Fruit fly (Drosophila melanogaster): ENCODE measurements around the gene CG33229.
A peak's percentile ranks its signal among the peaks of the same experiment; 100 is the strongest.

CG33229 gene

dm6 chr3L:257618-258475 lies 34.2 kb downstream of the CG33229 start, which contains the start of the genes DIP2 and wac:
TSS of gene DIP2 (minus strand) at chr3L:257954.
TSS of gene wac (plus strand) at chr3L:258176.
- TF ChIP-seq CG8478 (optimal IDR thresholded peaks at IDR 0.05) (no peak), CTCF (optimal IDR thresholded peaks at IDR 0.05) (peak in 1 of 2 experiments; percentile 57)

- no peak for TF ChIP-seq CG8478 (optimal IDR thresholded peaks at IDR 0.05)
Observed at dm6 chr3L:262724-263177, 39.1 kb downstream of the CG33229 start.

- TF ChIP-seq CG8478 (optimal IDR thresholded peaks at IDR 0.05) (no peak), CTCF (optimal IDR thresholded peaks at IDR 0.05) (no peak)
Observed at dm6 chr3L:263500-264377, 40.1 kb downstream of the CG33229 start.

dm6 chr3L:264378-265151 lies 40.9 kb downstream of the CG33229 start, which contains the start of the genes Tudor-SN and mRpL17:
TSS of gene Tudor-SN (minus strand) at chr3L:264380.
TSS of gene mRpL17 (plus strand) at chr3L:264779.
- no peak for TF ChIP-seq CG8478 (optimal IDR thresholded peaks at IDR 0.05)
- peak in 1 of 2 experiments; percentile 5 for TF ChIP-seq CTCF (optimal IDR thresholded peaks at IDR 0.05)

- TF ChIP-seq CG8478 (optimal IDR thresholded peaks at IDR 0.05): no peak
- no peak for TF ChIP-seq CTCF (optimal IDR thresholded peaks at IDR 0.05)
Observed at dm6 chr3L:265808-266207, 42.2 kb downstream of the CG33229 start, which contains the start of gene CG34263. TSS of gene CG34263 (minus strand) at chr3L:265908.

dm6 chr3L:267083-267482 lies 43.4 kb downstream of the CG33229 start, which contains the start of gene miple1:
TSS of gene miple1 (plus strand) at chr3L:267299.
- no peak for TF ChIP-seq CG8478 (optimal IDR thresholded peaks at IDR 0.05)

- no peak for TF ChIP-seq CG8478 (optimal IDR thresholded peaks at IDR 0.05)
- no peak for TF ChIP-seq CTCF (optimal IDR thresholded peaks at IDR 0.05)
Observed at dm6 chr3L:267618-268017, 44.0 kb downstream of the CG33229 start.

dm6 chr3L:270760-271500 lies 47.3 kb downstream of the CG33229 start, which contains the start of gene miple2:
TSS of gene miple2 (plus strand) at chr3L:271200.
- no peak for TF ChIP-seq CG8478 (optimal IDR thresholded peaks at IDR 0.05)
- no peak for TF ChIP-seq CTCF (optimal IDR thresholded peaks at IDR 0.05)

- TF ChIP-seq CG8478 (optimal IDR thresholded peaks at IDR 0.05) (no peak), CTCF (optimal IDR thresholded peaks at IDR 0.05) (no peak)
Observed at dm6 chr3L:271501-272249, 48.0 kb downstream of the CG33229 start.

- TF ChIP-seq CG8478 (optimal IDR thresholded peaks at IDR 0.05) (no peak), CTCF (optimal IDR thresholded peaks at IDR 0.05) (no peak)
Observed at dm6 chr3L:273291-273690, 49.6 kb downstream of the CG33229 start, which contains the start of gene CG32845. TSS of gene CG32845 (minus strand) at chr3L:273391.

- TF ChIP-seq CG8478 (optimal IDR thresholded peaks at IDR 0.05) (no peak), CTCF (optimal IDR thresholded peaks at IDR 0.05) (no peak)
Observed at dm6 chr3L:274855-275254, 51.2 kb downstream of the CG33229 start, which contains the start of gene ttm2. TSS of gene ttm2 (plus strand) at chr3L:275155.

Measured in S2 (cell line).